Worm (Caenorhabditis elegans): ENCODE data around the gene mrps-23.

Gene mrps-23

DNA sequence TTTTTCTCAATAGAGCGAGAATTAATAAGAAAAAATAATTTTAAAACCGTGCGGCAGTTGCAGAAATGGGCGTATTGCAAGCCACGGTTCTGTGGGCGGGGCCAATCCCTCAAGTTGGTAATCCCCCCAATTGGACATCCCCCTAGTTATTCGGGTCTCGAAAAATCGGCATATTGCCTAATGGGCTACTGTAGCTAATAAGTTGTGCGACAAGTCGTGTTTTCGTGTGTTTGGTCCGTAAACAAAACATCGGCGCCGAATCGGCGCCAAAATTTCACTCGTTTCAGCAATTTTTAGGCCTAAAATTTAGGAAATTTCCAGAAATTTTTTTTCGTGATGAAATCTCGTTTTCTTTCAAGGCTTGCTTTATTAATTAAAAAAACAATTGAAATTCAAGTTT, 19.1 kb downstream of the mrps-23 start:
- TF ChIP-seq ces-1 (GFP tag; optimal IDR thresholded peaks at IDR 0.05) (no peak), sptf-1 (tag; optimal IDR thresholded peaks at IDR 0.05) (no peak), unc-120 (tag; optimal IDR thresholded peaks at IDR 0.05; ENCODE audit: poor library complexity, severe bottlenecking) (no peak), mep-1 (tag; optimal IDR thresholded peaks at IDR 0.05) (no peak), zip-8 (tag; optimal IDR thresholded peaks at IDR 0.05) (no peak), nhr-237 (tag; optimal IDR thresholded peaks at IDR 0.05) (no peak), flh-1 (GFP tag; optimal IDR thresholded peaks at IDR 0.05) (no peak), nhr-12 (tag; optimal IDR thresholded peaks at IDR 0.05) (no peak), M03D4.4 (tag; optimal IDR thresholded peaks at IDR 0.05) (no peak), elt-3 (tag; optimal IDR thresholded peaks at IDR 0.05) (no peak), blmp-1 (tag; optimal IDR thresholded peaks at IDR 0.05) (no peak), ceh-39 (tag; optimal IDR thresholded peaks at IDR 0.05) (no peak), ztf-11 (tag; optimal IDR thresholded peaks at IDR 0.05) (no peak), sem-2 (GFP tag; optimal IDR thresholded peaks at IDR 0.05) (no peak), nhr-2 (tag; optimal IDR thresholded peaks at IDR 0.05) (no peak), drap-1 (GFP tag; optimal IDR thresholded peaks at IDR 0.05) (no peak), lsy-2 (tag; optimal IDR thresholded peaks at IDR 0.05) (no peak), ceh-43 (GFP tag; optimal IDR thresholded peaks at IDR 0.05) (no peak)

DNA sequence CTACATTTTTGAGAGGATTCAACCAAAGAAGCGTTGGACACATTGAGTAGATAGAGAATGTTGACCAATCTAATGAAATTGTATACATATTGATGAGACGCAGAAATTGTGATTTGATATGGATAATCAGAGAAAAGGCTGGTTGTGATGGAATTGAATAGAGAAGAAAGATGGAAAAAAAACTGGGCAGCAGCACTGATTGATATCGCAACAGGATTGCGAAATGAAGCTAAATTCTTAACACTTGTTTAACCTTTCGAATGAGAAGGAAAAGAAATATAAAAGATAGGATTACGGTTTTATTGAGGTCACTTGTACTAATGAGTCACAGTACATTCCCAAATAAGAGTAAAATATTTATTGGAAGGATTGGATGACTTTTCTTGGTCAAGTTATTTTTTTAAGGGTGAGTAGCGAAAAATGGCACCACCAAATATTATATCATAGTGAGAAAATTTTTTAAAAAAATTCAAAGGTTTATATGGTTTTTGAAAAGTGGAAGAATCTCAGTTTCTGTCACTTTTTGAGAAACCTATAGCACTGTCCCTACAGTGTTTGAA, 21.2 kb downstream of the mrps-23 start:
- TF ChIP-seq ham-2 (GFP tag; optimal IDR thresholded peaks at IDR 0.05) = no peak
- TF ChIP-seq lsy-2 (tag; optimal IDR thresholded peaks at IDR 0.05) = no peak
- TF ChIP-seq ces-1 (GFP tag; optimal IDR thresholded peaks at IDR 0.05) = no peak
- no peak for TF ChIP-seq ceh-39 (tag; optimal IDR thresholded peaks at IDR 0.05)
- no peak for TF ChIP-seq nhr-2 (tag; optimal IDR thresholded peaks at IDR 0.05)
- no peak for TF ChIP-seq flh-1 (GFP tag; optimal IDR thresholded peaks at IDR 0.05)
- TF ChIP-seq unc-62 (GFP tag; optimal IDR thresholded peaks at IDR 0.05) = no peak
- no peak for TF ChIP-seq unc-39 (tag; optimal IDR thresholded peaks at IDR 0.05)
- TF ChIP-seq sptf-1 (tag; optimal IDR thresholded peaks at IDR 0.05) = no peak

DNA sequence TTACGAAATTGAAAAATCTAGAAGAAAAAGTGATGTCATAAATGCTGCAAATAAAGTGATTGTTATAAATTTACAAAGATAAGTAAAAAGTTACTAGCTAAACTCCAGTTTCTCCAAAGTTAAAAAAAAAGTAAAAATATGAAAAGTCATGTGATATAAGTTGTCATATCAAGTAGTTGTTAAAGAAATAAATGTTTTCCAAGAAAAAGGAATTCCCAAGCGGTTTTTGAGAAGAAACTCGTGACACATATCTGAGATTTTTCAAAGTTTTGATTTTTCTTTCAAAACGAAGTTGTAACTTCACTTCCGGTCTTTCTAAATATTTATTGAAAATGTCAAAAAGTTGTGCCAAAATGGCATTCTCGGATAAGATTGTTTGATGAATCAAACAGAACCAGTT, 22.4 kb downstream of the mrps-23 start:
- TF ChIP-seq cnd-1 (tag; optimal IDR thresholded peaks at IDR 0.05) (no peak), unc-120 (tag; optimal IDR thresholded peaks at IDR 0.05; ENCODE audit: poor library complexity, severe bottlenecking) (no peak), ces-1 (GFP tag; optimal IDR thresholded peaks at IDR 0.05) (no peak), unc-62 (GFP tag; optimal IDR thresholded peaks at IDR 0.05) (no peak), hlh-1 (tag; optimal IDR thresholded peaks at IDR 0.05) (no peak), mab-5 (tag; optimal IDR thresholded peaks at IDR 0.05) (no peak), mls-2 (tag; optimal IDR thresholded peaks at IDR 0.05) (no peak), nhr-237 (tag; optimal IDR thresholded peaks at IDR 0.05) (no peak)

DNA sequence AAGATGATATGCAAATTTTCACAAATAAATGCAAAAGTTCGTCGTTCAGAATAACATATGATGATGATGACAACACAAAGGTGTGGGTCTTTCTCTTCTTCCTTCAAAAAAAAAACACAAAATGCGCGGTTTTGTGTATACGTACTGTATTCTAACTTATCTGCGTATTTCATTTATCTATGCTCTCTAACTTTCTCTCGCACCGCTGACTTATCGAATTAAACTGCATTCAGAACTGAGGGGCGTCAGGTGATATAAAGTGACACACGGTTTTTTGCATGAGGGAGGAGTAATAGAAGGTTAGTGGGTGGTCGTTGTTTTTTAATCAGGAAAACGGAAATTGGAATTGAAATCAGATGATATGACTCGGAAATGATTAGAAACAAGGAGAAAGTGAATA, 23.2 kb downstream of the mrps-23 start, which contains the start of gene sod-4:
Gene sod-4, minus strand, starts transcription at position 109 of the 400 bp plus-strand sequence.
- TF ChIP-seq ceh-39 (tag; optimal IDR thresholded peaks at IDR 0.05) = no peak

DNA sequence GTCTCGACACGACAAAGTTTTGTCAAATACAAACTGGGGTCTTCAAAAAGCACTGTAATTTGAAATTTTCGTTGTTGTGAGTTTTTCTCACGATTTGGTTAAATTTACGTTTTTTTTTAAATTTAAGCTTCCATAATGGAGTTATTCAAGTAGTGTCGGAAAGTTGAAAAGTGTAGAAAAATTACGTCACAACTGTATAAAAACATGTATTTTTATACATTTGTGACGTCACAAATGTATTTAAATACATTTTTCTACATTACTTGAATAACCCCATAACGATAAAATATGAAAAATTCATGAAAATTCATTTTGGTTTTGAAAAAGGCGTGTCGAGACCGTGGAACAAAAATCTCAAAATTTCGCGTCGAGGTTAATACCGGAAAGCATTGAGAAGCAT, 26.1 kb downstream of the mrps-23 start:
- TF ChIP-seq sptf-1 (tag; optimal IDR thresholded peaks at IDR 0.05) (no peak), pha-4 (tag; optimal IDR thresholded peaks at IDR 0.05) (no peak), M03D4.4 (tag; optimal IDR thresholded peaks at IDR 0.05) (no peak), snpc-4 (tag; optimal IDR thresholded peaks at IDR 0.05) (no peak), zip-8 (tag; optimal IDR thresholded peaks at IDR 0.05) (peak; percentile 94), unc-62 (GFP tag; optimal IDR thresholded peaks at IDR 0.05) (no peak), nhr-237 (tag; optimal IDR thresholded peaks at IDR 0.05) (no peak), hlh-1 (tag; optimal IDR thresholded peaks at IDR 0.05) (no peak), elt-3 (tag; optimal IDR thresholded peaks at IDR 0.05) (no peak)

DNA sequence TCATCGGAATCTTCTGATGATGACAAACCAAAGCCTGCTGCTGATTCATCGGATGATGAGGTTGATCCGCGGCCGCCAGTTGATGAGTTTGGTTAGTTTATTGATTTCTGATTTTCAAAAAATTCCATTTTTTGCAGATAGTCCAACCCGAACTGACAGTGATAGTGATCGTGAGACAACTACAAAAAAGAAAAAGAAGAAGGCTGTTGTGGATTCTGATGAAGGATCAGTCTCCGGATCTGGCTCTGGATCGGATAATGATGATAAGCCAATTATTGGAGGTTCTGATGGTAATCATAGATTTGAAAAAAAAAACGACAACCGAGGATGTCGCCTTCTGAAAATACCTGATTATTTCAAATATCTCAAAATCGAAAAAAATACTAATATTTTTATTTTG, 27.4 kb downstream of the mrps-23 start:
- TF ChIP-seq tbx-8 (GFP tag; optimal IDR thresholded peaks at IDR 0.05) (no peak), unc-39 (tag; optimal IDR thresholded peaks at IDR 0.05) (no peak), unc-120 (tag; optimal IDR thresholded peaks at IDR 0.05; ENCODE audit: poor library complexity, severe bottlenecking) (no peak), ztf-11 (tag; optimal IDR thresholded peaks at IDR 0.05) (no peak), ham-2 (GFP tag; optimal IDR thresholded peaks at IDR 0.05) (no peak), elt-1 (tag; optimal IDR thresholded peaks at IDR 0.05; ENCODE audit: borderline replicate concordance, insufficient read depth) (no peak), zip-8 (tag; optimal IDR thresholded peaks at IDR 0.05) (no peak), lin-32 (GFP tag; optimal IDR thresholded peaks at IDR 0.05) (no peak), sptf-1 (tag; optimal IDR thresholded peaks at IDR 0.05) (no peak), unc-62 (GFP tag; optimal IDR thresholded peaks at IDR 0.05) (no peak), nhr-2 (tag; optimal IDR thresholded peaks at IDR 0.05) (no peak), mls-2 (tag; optimal IDR thresholded peaks at IDR 0.05) (no peak)
